Fruit fly (Drosophila melanogaster) whole organism, embryonic: ENCODE measurements around the gene CG33108.

Experiments used
- ATbp ChIP-seq: fragments of 200-800 bp; sonication (Bioruptor generic); optimal IDR thresholded peaks from 2 replicates; lab custom pipeline; 2017; ENCODE audit warnings: missing biosample characterization, mild to moderate bottlenecking, missing genetic modification characterization, missing genetic modification reagents
- CG10147 ChIP-seq: fragments of 200-800 bp; sonication (Bioruptor generic); optimal IDR thresholded peaks from 2 replicates; lab custom pipeline; 2019; ENCODE audit warnings: missing biosample characterization, mild to moderate bottlenecking, missing genetic modification characterization, moderate library complexity
- CG10431 ChIP-seq: fragments of 200-800 bp; sonication (Bioruptor generic); optimal IDR thresholded peaks from 3 replicates; lab custom pipeline; 2018; ENCODE audit warnings: missing biosample characterization, mild to moderate bottlenecking, missing genetic modification characterization
- CG10979 ChIP-seq: fragments of 200-800 bp; sonication (Bioruptor generic); optimal IDR thresholded peaks from 2 replicates; lab custom pipeline; 2018; ENCODE audit warnings: missing biosample characterization, mild to moderate bottlenecking, missing genetic modification characterization, moderate library complexity
- CG11398 ChIP-seq: fragments of 200-800 bp; sonication (Bioruptor generic); optimal IDR thresholded peaks from 2 replicates; lab custom pipeline; 2016; ENCODE audit warnings: missing biosample characterization, missing genetic modification characterization
- CG12104 ChIP-seq: fragments of 200-800 bp; sonication (Bioruptor generic); optimal IDR thresholded peaks from 3 replicates; lab custom pipeline; 2016; ENCODE audit warnings: missing biosample characterization, missing genetic modification characterization
- CG12391 ChIP-seq: fragments of 200-800 bp; sonication (Bioruptor generic); optimal IDR thresholded peaks from 3 replicates; lab custom pipeline; 2018; ENCODE audit warnings: missing biosample characterization, mild to moderate bottlenecking, missing genetic modification characterization, moderate library complexity
- CG12659 ChIP-seq: fragments of 200-800 bp; sonication (Bioruptor generic); optimal IDR thresholded peaks from 3 replicates; lab custom pipeline; 2017; ENCODE audit warnings: mild to moderate bottlenecking, missing biosample characterization, missing genetic modification reagents, missing genetic modification characterization
- CG13296 ChIP-seq: fragments of 200-800 bp; sonication (Bioruptor generic); optimal IDR thresholded peaks from 3 replicates; lab custom pipeline; 2018; ENCODE audit warnings: missing biosample characterization, mild to moderate bottlenecking, missing genetic modification characterization
- CG13424 ChIP-seq: fragments of 200-800 bp; sonication (Bioruptor generic); optimal IDR thresholded peaks from 2 replicates; lab custom pipeline; 2019; ENCODE audit warnings: missing biosample characterization, mild to moderate bottlenecking, missing genetic modification characterization, moderate library complexity
- CG15269 ChIP-seq: fragments of 200-800 bp; sonication (Bioruptor generic); optimal IDR thresholded peaks from 2 replicates; lab custom pipeline; 2018; ENCODE audit warnings: missing biosample characterization, mild to moderate bottlenecking, missing genetic modification characterization, moderate library complexity
- CG1647 ChIP-seq: fragments of 200-800 bp; sonication (Bioruptor generic); optimal IDR thresholded peaks from 3 replicates; lab custom pipeline; 2016; ENCODE audit warnings: missing biosample characterization, missing genetic modification characterization
- CG16863 ChIP-seq: fragments of 200-800 bp; sonication (Bioruptor generic); optimal IDR thresholded peaks from 3 replicates; lab custom pipeline; 2016; ENCODE audit warnings: missing biosample characterization, missing genetic modification characterization
- CG17328 ChIP-seq: fragments of 200-800 bp; sonication (Bioruptor generic); IDR thresholded peaks from 2 replicates; pipeline ENCODE4 v1.3.6; 2022; ENCODE audit warnings: missing biosample characterization, missing genetic modification characterization
- CG17359 ChIP-seq: fragments of 200-800 bp; sonication (Bioruptor generic); optimal IDR thresholded peaks from 3 replicates; lab custom pipeline; 2018; ENCODE audit warnings: missing biosample characterization, mild to moderate bottlenecking, missing genetic modification characterization, moderate library complexity
- CG2875 ChIP-seq: fragments of 200-800 bp; sonication (Bioruptor generic); optimal IDR thresholded peaks from 2 replicates; lab custom pipeline; 2017; ENCODE audit warnings: missing biosample characterization, mild to moderate bottlenecking, missing genetic modification characterization, missing genetic modification reagents
- CG3281 ChIP-seq: fragments of 200-800 bp; sonication (Bioruptor generic); optimal IDR thresholded peaks from 3 replicates; lab custom pipeline; 2017; ENCODE audit warnings: missing biosample characterization, mild to moderate bottlenecking, missing genetic modification characterization
- CG43689 ChIP-seq: fragments of 200-800 bp; sonication (Bioruptor generic); IDR thresholded peaks from 2 replicates; pipeline ENCODE4 v1.3.6; 2022; ENCODE audit warnings: missing biosample characterization, missing genetic modification characterization
- CG6813 ChIP-seq: fragments of 200-800 bp; sonication (Bioruptor generic); optimal IDR thresholded peaks from 2 replicates; lab custom pipeline; 2017; ENCODE audit warnings: missing biosample characterization, missing genetic modification characterization, mild to moderate bottlenecking, moderate library complexity, missing genetic modification reagents
- CG7745 ChIP-seq: fragments of 200-800 bp; sonication (Bioruptor generic); optimal IDR thresholded peaks from 2 replicates; lab custom pipeline; 2018; ENCODE audit warnings: missing biosample characterization, mild to moderate bottlenecking, missing genetic modification characterization, moderate library complexity
- CG8924 ChIP-seq: fragments of 200-800 bp; optimal IDR thresholded peaks from 3 replicates; lab custom pipeline; 2019; ENCODE audit warnings: missing biosample characterization, mild to moderate bottlenecking, missing genetic modification characterization, moderate library complexity
- CTCF ChIP-seq: fragments of 200-800 bp; sonication (Bioruptor generic); optimal IDR thresholded peaks from 2 replicates; lab custom pipeline; 2017; ENCODE audit warnings: missing biosample characterization, mild to moderate bottlenecking, missing genetic modification characterization, moderate library complexity
- Gug ChIP-seq: fragments of 200-800 bp; sonication (Bioruptor generic); IDR thresholded peaks from 4 replicates; pipeline ENCODE4 v1.3.6; 2022; ENCODE audit warnings: missing biosample characterization, missing genetic modification characterization
- H2.0 ChIP-seq: fragments of 200-800 bp; sonication (Bioruptor generic); IDR thresholded peaks from 2 replicates; pipeline ENCODE4 v1.3.6; 2022; ENCODE audit warnings: missing biosample characterization, missing genetic modification characterization
- Hand ChIP-seq: fragments of 200-800 bp; sonication (Bioruptor generic); optimal IDR thresholded peaks from 2 replicates; lab custom pipeline; 2017; ENCODE audit warnings: mild to moderate bottlenecking, missing biosample characterization, missing genetic modification reagents, missing genetic modification characterization
- Lim3 ChIP-seq: fragments of 200-800 bp; sonication (Bioruptor generic); IDR thresholded peaks from 2 replicates; pipeline ENCODE4 v1.3.6; 2022; ENCODE audit warnings: missing biosample characterization, missing genetic modification characterization
- MTF-1 ChIP-seq: fragments of 200-800 bp; sonication (Bioruptor generic); optimal IDR thresholded peaks from 2 replicates; lab custom pipeline; 2018; ENCODE audit warnings: missing biosample characterization, mild to moderate bottlenecking, missing genetic modification characterization, borderline replicate concordance
- Oli ChIP-seq: fragments of 200-800 bp; sonication (Bioruptor generic); optimal IDR thresholded peaks from 2 replicates; lab custom pipeline; 2018; ENCODE audit warnings: missing biosample characterization, mild to moderate bottlenecking, missing genetic modification characterization, moderate library complexity
- Side ChIP-seq: fragments of 200-800 bp; sonication (Bioruptor generic); optimal IDR thresholded peaks from 2 replicates; lab custom pipeline; 2016; ENCODE audit warnings: missing biosample characterization, missing genetic modification characterization
- ab ChIP-seq: fragments of 200-800 bp; sonication (Bioruptor generic); optimal IDR thresholded peaks from 2 replicates; lab custom pipeline; 2016; ENCODE audit warnings: missing biosample characterization, missing genetic modification characterization
- aop ChIP-seq: fragments of 200-800 bp; sonication (Bioruptor generic); IDR thresholded peaks from 2 replicates; pipeline ENCODE4 v1.3.6; 2022; ENCODE audit warnings: missing biosample characterization, missing genetic modification characterization
- ara ChIP-seq: fragments of 200-800 bp; sonication (Bioruptor generic); IDR thresholded peaks from 2 replicates; pipeline ENCODE4 v1.3.6; 2022; ENCODE audit warnings: missing biosample characterization, missing genetic modification characterization
- cad ChIP-seq: fragments of >200 bp; optimal IDR thresholded peaks from 2 replicates; lab custom pipeline; 2017; ENCODE audit warnings: missing biosample characterization, missing genetic modification characterization
- crc ChIP-seq: fragments of 200-800 bp; sonication (Bioruptor generic); optimal IDR thresholded peaks from 2 replicates; lab custom pipeline; 2016; ENCODE audit warnings: missing biosample characterization, missing genetic modification characterization
- en ChIP-seq: fragments of 200-800 bp; sonication (Bioruptor generic); optimal IDR thresholded peaks from 2 replicates; lab custom pipeline; 2016; ENCODE audit warnings: missing biosample characterization, missing genetic modification characterization
- fd96Cb ChIP-seq: fragments of 200-800 bp; sonication (Bioruptor generic); optimal IDR thresholded peaks from 2 replicates; lab custom pipeline; 2018; ENCODE audit warnings: missing biosample characterization, mild to moderate bottlenecking, missing genetic modification characterization, moderate library complexity
- klu ChIP-seq: fragments of 200-800 bp; sonication (Bioruptor generic); IDR thresholded peaks from 2 replicates; pipeline ENCODE4 v1.3.6; 2022; ENCODE audit warnings: missing biosample characterization, missing genetic modification characterization
- lab ChIP-seq: fragments of 200-800 bp; sonication (Bioruptor generic); optimal IDR thresholded peaks from 3 replicates; lab custom pipeline; 2017; ENCODE audit warnings: missing biosample characterization, missing genetic modification characterization, mild to moderate bottlenecking, moderate library complexity, missing genetic modification reagents
- maf-S ChIP-seq: fragments of 200-800 bp; sonication (Bioruptor generic); optimal IDR thresholded peaks from 2 replicates; lab custom pipeline; 2016; ENCODE audit warnings: missing biosample characterization, missing genetic modification characterization
- nerfin-1 ChIP-seq: fragments of 200-800 bp; sonication (Bioruptor generic); optimal IDR thresholded peaks from 3 replicates; lab custom pipeline; 2019; ENCODE audit warnings: missing biosample characterization, mild to moderate bottlenecking, missing genetic modification characterization, moderate library complexity
- peb ChIP-seq: fragments of 200-800 bp; sonication (Bioruptor generic); IDR thresholded peaks from 2 replicates; pipeline ENCODE4 v1.3.6; 2022; ENCODE audit warnings: missing biosample characterization, missing genetic modification characterization
- pho ChIP-seq: fragments of 200-800 bp; sonication (Bioruptor generic); optimal IDR thresholded peaks from 2 replicates; lab custom pipeline; 2016; ENCODE audit warnings: missing biosample characterization, missing genetic modification characterization
- pum ChIP-seq: fragments of 200-800 bp; sonication (Bioruptor generic); optimal IDR thresholded peaks from 2 replicates; lab custom pipeline; 2016; ENCODE audit warnings: missing biosample characterization, missing genetic modification characterization
- rib ChIP-seq: fragments of 200-800 bp; sonication (Bioruptor generic); IDR thresholded peaks from 2 replicates; pipeline ENCODE4 v1.3.6; 2022; ENCODE audit warnings: missing biosample characterization, missing genetic modification characterization
- shn ChIP-seq: fragments of 200-800 bp; sonication (Bioruptor generic); optimal IDR thresholded peaks from 3 replicates; lab custom pipeline; 2016; ENCODE audit warnings: missing biosample characterization, missing genetic modification characterization
- sisA ChIP-seq: fragments of 200-800 bp; sonication (Bioruptor generic); IDR thresholded peaks from 2 replicates; pipeline ENCODE4 v1.3.6; 2022; ENCODE audit warnings: missing biosample characterization, missing genetic modification characterization
- trh ChIP-seq: fragments of 200-800 bp; sonication (Bioruptor generic); optimal IDR thresholded peaks from 2 replicates; lab custom pipeline; 2016; ENCODE audit warnings: missing biosample characterization, missing genetic modification characterization
- ttk ChIP-seq: fragments of 200-800 bp; sonication (Bioruptor generic); IDR thresholded peaks from 2 replicates; pipeline ENCODE4 v2.1.2; 2022; ENCODE audit warnings: missing biosample characterization, missing genetic modification characterization
- z ChIP-seq: fragments of 200-800 bp; sonication (Bioruptor generic); IDR thresholded peaks from 3 replicates; pipeline ENCODE4 v1.3.6; 2022; ENCODE audit warnings: missing biosample characterization, missing genetic modification characterization
- zen ChIP-seq: fragments of 200-800 bp; sonication (Bioruptor generic); optimal IDR thresholded peaks from 3 replicates; lab custom pipeline; 2018; ENCODE audit warnings: missing biosample characterization, mild to moderate bottlenecking, missing genetic modification characterization, moderate library complexity

The CG33108 gene

dm6 chr3R:23958091-23958838, 37.2 kb upstream of the CG33108 start, which contains the start of the genes GluProRS and AP-1sigma (continued):
- no peak for TF ChIP-seq cad (GFP tag; lab: Kevin White, UChicago)
- no peak for TF ChIP-seq CG10147 (GFP tag; lab: Kevin White, UChicago)
- peak; percentile 93 for TF ChIP-seq ara (GFP tag; lab: Robert Waterston, UW)
- TF ChIP-seq CG43689 (GFP tag; lab: Robert Waterston, UW) = peak; percentile 88
- peak; percentile 28 for TF ChIP-seq CG11398 (GFP tag; lab: Kevin White, UChicago)
- TF ChIP-seq pho (GFP tag; lab: Kevin White, UChicago) = peak; percentile 90
- no peak for TF ChIP-seq CTCF
- TF ChIP-seq maf-S (GFP tag; lab: Kevin White, UChicago) = peak; percentile 82
- peak; percentile 84 for TF ChIP-seq CG13296 (GFP tag; lab: Kevin White, UChicago)
- TF ChIP-seq fd96Cb (tag; lab: Kevin White, UChicago) = peak; percentile 91
- peak; percentile 94 for TF ChIP-seq klu (GFP tag; lab: Robert Waterston, UW)
- TF ChIP-seq sisA (GFP tag; lab: Robert Waterston, UW) = peak; percentile 97
- peak; percentile 60 for TF ChIP-seq CG2875
- TF ChIP-seq rib (GFP tag; lab: Robert Waterston, UW) = peak; percentile 92
- peak; percentile 59 for TF ChIP-seq MTF-1 (GFP tag; lab: Kevin White, UChicago)
- peak; percentile 60 for TF ChIP-seq Side (GFP tag; lab: Kevin White, UChicago)
- TF ChIP-seq CG13424 (tag; lab: Kevin White, UChicago) = peak; percentile 91
- peak; percentile 83 for TF ChIP-seq Oli (tag; lab: Kevin White, UChicago)
- TF ChIP-seq CG8924 (tag; lab: Kevin White, UChicago) = peak; percentile 88
- TF ChIP-seq ttk (GFP tag; lab: Robert Waterston, UW) = peak; percentile 95
- peak; percentile 71 for TF ChIP-seq shn (GFP tag; lab: Kevin White, UChicago)
- no peak for TF ChIP-seq CG7745
- TF ChIP-seq aop = peak; percentile 75
- peak; percentile 87 for TF ChIP-seq CG12104
- peak; percentile 90 for TF ChIP-seq CG1647 (GFP tag; lab: Kevin White, UChicago)
- TF ChIP-seq CG10979 (tag; lab: Kevin White, UChicago) = peak; percentile 84
- peak; percentile 55 for TF ChIP-seq ab (GFP tag; lab: Kevin White, UChicago)
- peak; percentile 72 for TF ChIP-seq ATbp (GFP tag; lab: Kevin White, UChicago)
- peak; percentile 96 for TF ChIP-seq Gug (GFP tag; lab: Robert Waterston, UW)
- peak; percentile 73 for TF ChIP-seq Lim3 (GFP tag; lab: Robert Waterston, UW)
- TF ChIP-seq Hand (GFP tag; lab: Kevin White, UChicago) = peak; percentile 58
- peak; percentile 94 for TF ChIP-seq CG12659 (GFP tag; lab: Kevin White, UChicago)
- peak; percentile 84 for TF ChIP-seq CG3281 (GFP tag; lab: Kevin White, UChicago)
- peak; percentile 91 for TF ChIP-seq peb
- TF ChIP-seq CG6813 (GFP tag; lab: Kevin White, UChicago) = peak; percentile 59
- TF ChIP-seq trh (GFP tag; lab: Kevin White, UChicago) = peak; percentile 78
- peak; percentile 93 for TF ChIP-seq CG12391
- TF ChIP-seq zen (tag; lab: Kevin White, UChicago) = peak; percentile 87
- peak; percentile 50 for TF ChIP-seq crc
- peak; percentile 97 for TF ChIP-seq H2.0 (GFP tag; lab: Robert Waterston, UW)
- TF ChIP-seq en = peak; percentile 60
- peak; percentile 95 for TF ChIP-seq CG17328 (GFP tag; lab: Robert Waterston, UW)
- TF ChIP-seq CG10431 (GFP tag; lab: Kevin White, UChicago) = peak; percentile 15
- TF ChIP-seq z = 0 out of 3 replicates have a peak, but pooled peaks have one; percentile 53
- peak; percentile 92 for TF ChIP-seq lab (GFP tag; lab: Kevin White, UChicago)
- TF ChIP-seq CG16863 (GFP tag; lab: Kevin White, UChicago) = peak; percentile 82
- peak; percentile 87 for TF ChIP-seq CG15269 (tag; lab: Kevin White, UChicago)
- peak; percentile 84 for TF ChIP-seq CG17359 (tag; lab: Kevin White, UChicago)
- peak; percentile 75 for TF ChIP-seq nerfin-1 (tag; lab: Kevin White, UChicago)
- peak; percentile 88 for TF ChIP-seq pum (GFP tag; lab: Kevin White, UChicago)
